Worm (Caenorhabditis elegans) whole organism, midembryonic: ENCODE data around the gene B0334.10.

Experiments used
- T22C8.4 ChIP-seq: fragments of 200-800 bp; sonication (Bioruptor generic); IDR thresholded peaks from 2 replicates; pipeline ENCODE4 v1.3.6; 2022; ENCODE audit warnings: missing genetic modification characterization, missing compliant biosample characterization
- cog-1 ChIP-seq: sonication (generic microtip); optimal IDR thresholded peaks from 2 replicates; lab custom pipeline; 2016; ENCODE audit warnings: missing genetic modification characterization, missing compliant biosample characterization
- flt-1 ChIP-seq: fragments of 200-800 bp; sonication (Bioruptor generic); IDR thresholded peaks from 2 replicates; pipeline ENCODE4 v1.3.6; 2022; ENCODE audit warnings: missing genetic modification characterization, missing compliant biosample characterization
- klf-2 ChIP-seq: fragments of 200-800 bp; sonication (Bioruptor generic); conservative IDR thresholded peaks from 2 replicates; pipeline ENCODE4 v1.3.6; 2022; ENCODE audit warnings: missing genetic modification reagents, missing genetic modification characterization, missing compliant biosample characterization
- med-1 ChIP-seq: sonication (generic microtip); optimal IDR thresholded peaks from 2 replicates; lab custom pipeline; 2017; ENCODE audit warnings: missing genetic modification characterization, mild to moderate bottlenecking, missing compliant biosample characterization, antibody characterized with exemption, missing genetic modification reagents; ENCODE audit not compliant: insufficient read depth
- tab-1 ChIP-seq: fragments of 200-800 bp; sonication (Bioruptor generic); IDR thresholded peaks from 2 replicates; pipeline ENCODE4 v1.3.6; 2022; ENCODE audit warnings: missing genetic modification characterization, missing compliant biosample characterization
- ztf-23 ChIP-seq: fragments of 200-800 bp; sonication (Bioruptor generic); IDR thresholded peaks from 2 replicates; pipeline ENCODE4 v1.3.6; 2022; ENCODE audit warnings: missing genetic modification reagents, missing genetic modification characterization, missing compliant biosample characterization
- ztf-29 ChIP-seq: fragments of 200-800 bp; sonication (Bioruptor generic); IDR thresholded peaks from 2 replicates; pipeline ENCODE4 v1.3.6; 2022; ENCODE audit warnings: missing genetic modification reagents, missing genetic modification characterization, missing compliant biosample characterization

DNA sequence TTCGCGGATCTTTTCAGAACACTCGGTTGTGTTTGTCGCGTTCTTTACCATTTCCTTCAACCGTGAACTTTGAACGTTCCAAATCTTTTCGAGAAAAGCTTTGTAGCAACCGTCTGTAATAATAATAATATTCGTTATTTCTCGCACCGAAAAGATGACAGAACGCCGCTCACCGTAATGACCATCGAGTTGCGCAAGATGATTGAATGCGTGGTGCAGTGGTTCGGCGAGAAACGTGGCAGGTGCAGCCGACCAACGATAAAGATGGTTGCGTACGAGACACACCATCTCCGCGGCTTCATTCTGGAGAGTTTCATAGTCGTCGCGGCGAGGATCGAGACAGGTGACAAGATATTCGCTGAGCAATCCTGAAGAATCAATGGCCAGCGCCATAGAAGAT, 24.7 kb downstream of the B0334.10 start:
- TF ChIP-seq med-1: no peak
- no peak for TF ChIP-seq flt-1 (GFP tag; lab: Robert Waterston, UW)
- TF ChIP-seq ztf-23: no peak
- no peak for TF ChIP-seq cog-1 (tag; lab: Kevin White, UChicago)
- TF ChIP-seq klf-2 (GFP tag; lab: Robert Waterston, UW): no peak
- no peak for TF ChIP-seq tab-1 (GFP tag; lab: Robert Waterston, UW)
- TF ChIP-seq T22C8.4: no peak
- TF ChIP-seq ztf-29 (GFP tag; lab: Robert Waterston, UW): no peak
